Worm (Caenorhabditis elegans): ENCODE measurements around the gene F53F4.15.
A peak's percentile ranks its signal among the peaks of the same experiment; 100 is the strongest.

F53F4.15 gene

DNA sequence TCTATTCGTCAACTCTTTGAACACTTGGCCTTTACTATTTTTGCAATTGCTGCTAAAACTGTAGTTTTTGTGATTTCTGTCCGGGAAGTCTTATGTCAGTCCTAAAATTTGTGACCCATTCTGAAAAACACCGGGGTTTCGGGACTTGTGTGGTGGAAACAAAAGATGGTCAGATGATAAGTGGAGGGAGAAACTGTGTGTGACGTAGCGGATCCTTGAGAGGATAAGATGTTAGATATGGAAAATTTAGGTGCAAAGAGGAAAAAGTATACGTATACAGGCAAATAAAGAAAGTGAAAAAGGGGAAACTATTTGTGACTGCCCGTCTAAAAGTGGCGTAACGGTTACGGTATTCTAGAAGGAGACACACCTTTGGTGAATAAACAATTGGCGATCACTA lies 15.6 kb downstream of the F53F4.15 start:
- TF ChIP-seq daf-12 (tag; optimal IDR thresholded peaks at IDR 0.05) (no peak), ctbp-1 (GFP tag; IDR thresholded peaks at IDR 0.05) (no peak), mxl-2 (GFP tag; conservative IDR thresholded peaks at IDR 0.05) (no peak), nhr-237 (tag; optimal IDR thresholded peaks at IDR 0.05) (no peak), ztf-7 (tag; optimal IDR thresholded peaks at IDR 0.05) (no peak), attf-4 (tag; optimal IDR thresholded peaks at IDR 0.05) (no peak), Y105C5A.15 (GFP tag; IDR thresholded peaks at IDR 0.05) (no peak), nhr-77 (tag; optimal IDR thresholded peaks at IDR 0.05) (no peak), lin-1 (GFP tag; IDR thresholded peaks at IDR 0.05) (no peak), hlh-11 (tag; optimal IDR thresholded peaks at IDR 0.05) (no peak)

DNA sequence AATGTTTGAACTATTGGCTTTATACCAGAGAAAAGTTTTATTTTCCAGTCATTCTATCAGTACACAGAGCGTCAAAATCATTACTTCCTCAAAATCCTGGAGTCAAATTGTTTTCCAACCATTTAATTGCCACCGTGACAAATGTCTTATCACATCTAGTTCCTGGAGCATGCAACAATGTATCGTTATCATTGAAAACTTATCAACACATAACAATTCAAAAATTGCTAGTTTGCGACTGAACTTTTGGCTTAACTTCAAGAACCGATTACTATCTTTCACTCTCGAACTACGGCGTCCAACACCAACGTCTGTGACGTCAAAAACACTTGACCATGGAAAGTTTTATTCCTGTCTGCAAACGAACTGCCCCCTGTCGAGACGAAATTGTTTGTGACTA lies 17.3 kb downstream of the F53F4.15 start:
- no peak for TF ChIP-seq lim-7 (GFP tag; IDR thresholded peaks at IDR 0.05)
- TF ChIP-seq dve-1 (tag; optimal IDR thresholded peaks at IDR 0.05; ENCODE audit: insufficient read depth): peak; percentile 37
- TF ChIP-seq saeg-2 (GFP tag; IDR thresholded peaks at IDR 0.05): no peak
- TF ChIP-seq ctbp-1 (GFP tag; IDR thresholded peaks at IDR 0.05): no peak
- no peak for TF ChIP-seq zag-1 (tag; optimal IDR thresholded peaks at IDR 0.05)
- TF ChIP-seq spr-1 (tag; optimal IDR thresholded peaks at IDR 0.05): no peak
- no peak for TF ChIP-seq unc-39 (tag; optimal IDR thresholded peaks at IDR 0.05)
- TF ChIP-seq hlh-11 (tag; optimal IDR thresholded peaks at IDR 0.05): peak; percentile 9
- no peak for TF ChIP-seq F49E8.2 (tag; optimal IDR thresholded peaks at IDR 0.05; ENCODE audit: borderline replicate concordance)
- no peak for TF ChIP-seq daf-16 (GFP tag; optimal IDR thresholded peaks at IDR 0.05)
- peak; percentile 43 for TF ChIP-seq daf-16 (tag; optimal IDR thresholded peaks at IDR 0.05)
- TF ChIP-seq dmd-6 (GFP tag; IDR thresholded peaks at IDR 0.05): peak; percentile 78
- no peak for TF ChIP-seq nhr-48 (tag; optimal IDR thresholded peaks at IDR 0.05)
- TF ChIP-seq nhr-111 (GFP tag; optimal IDR thresholded peaks at IDR 0.05): no peak
- TF ChIP-seq lin-15B (tag; optimal IDR thresholded peaks at IDR 0.05): no peak
- no peak for TF ChIP-seq Y105C5A.15 (GFP tag; IDR thresholded peaks at IDR 0.05)
- no peak for TF ChIP-seq dmd-8 (GFP tag; IDR thresholded peaks at IDR 0.05)
- TF ChIP-seq F26F4.8 (GFP tag; conservative IDR thresholded peaks at IDR 0.05): no peak
- TF ChIP-seq vab-7 (GFP tag; IDR thresholded peaks at IDR 0.05): no peak
- no peak for TF ChIP-seq nhr-6 (tag; optimal IDR thresholded peaks at IDR 0.05)
- peak; percentile 69 for TF ChIP-seq nhr-28 (tag; optimal IDR thresholded peaks at IDR 0.05)
- TF ChIP-seq mes-2 (tag; optimal IDR thresholded peaks at IDR 0.05; ENCODE audit: poor library complexity, severe bottlenecking): no peak
- TF ChIP-seq fkh-10 (GFP tag; optimal IDR thresholded peaks at IDR 0.05): no peak
- TF ChIP-seq ZK337.2 (GFP tag; IDR thresholded peaks at IDR 0.05): no peak
- TF ChIP-seq pqm-1 (tag; optimal IDR thresholded peaks at IDR 0.05): peak; percentile 69

DNA sequence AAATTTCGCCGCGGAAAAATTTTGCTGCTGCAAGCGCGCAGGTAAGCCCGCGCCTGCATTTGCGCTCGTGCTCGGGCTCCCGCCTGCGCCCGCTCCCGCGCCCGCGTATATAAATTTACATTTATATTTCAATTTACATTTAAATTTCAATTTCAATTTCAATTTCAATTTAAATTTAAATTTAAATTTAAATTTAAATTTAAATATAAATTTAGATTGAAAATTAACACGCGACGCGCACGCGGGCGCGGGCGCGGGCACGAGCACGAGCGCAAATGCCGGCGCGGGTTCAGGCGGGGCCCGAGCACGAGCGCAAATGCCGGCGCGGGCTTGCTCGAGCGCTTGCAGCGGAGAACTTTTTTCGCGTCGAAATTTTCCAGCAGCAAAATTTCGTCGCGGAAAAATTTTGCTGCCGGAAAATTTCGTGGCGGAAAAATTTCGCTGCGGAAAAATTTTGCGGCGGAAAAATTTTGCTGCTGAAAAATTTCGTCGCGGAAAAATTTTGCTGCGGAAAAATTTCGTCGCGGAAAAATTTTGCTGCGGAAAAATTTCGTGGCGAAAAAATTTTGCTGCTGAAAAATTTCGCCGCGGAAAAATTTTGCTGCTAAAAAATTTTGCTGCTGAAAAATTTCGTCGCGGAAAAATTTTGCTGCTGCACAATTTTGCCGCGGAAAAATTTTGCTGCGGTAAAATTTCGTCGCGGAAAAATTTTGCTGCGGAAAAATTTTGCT lies 25.2 kb downstream of the F53F4.15 start:
- TF ChIP-seq unc-130 (GFP tag; optimal IDR thresholded peaks at IDR 0.05): no peak
- TF ChIP-seq ceh-32 (tag; optimal IDR thresholded peaks at IDR 0.05; ENCODE audit: poor library complexity): no peak
- no peak for TF ChIP-seq nhr-10 (tag; optimal IDR thresholded peaks at IDR 0.05)
- 0 out of 2 replicates have a peak, but pooled peaks have one; percentile 33 for TF ChIP-seq mxl-2 (GFP tag; conservative IDR thresholded peaks at IDR 0.05)
- TF ChIP-seq php-3 (GFP tag; IDR thresholded peaks at IDR 0.05): peak; percentile 30; the same call in 1 of the 2 replicates
- peak; percentile 47; the same call in 1 of the 2 replicates for TF ChIP-seq vab-7 (GFP tag; IDR thresholded peaks at IDR 0.05)
- peak; percentile 68 for TF ChIP-seq tra-1 (GFP tag; IDR thresholded peaks at IDR 0.05)
- no peak for TF ChIP-seq hlh-30 (tag; optimal IDR thresholded peaks at IDR 0.05; ENCODE audit: insufficient read depth)
- TF ChIP-seq snpc-1.2 (GFP tag; IDR thresholded peaks at IDR 0.05): peak; percentile 38; the same call in 1 of the 2 replicates
- TF ChIP-seq sdz-12 (GFP tag; optimal IDR thresholded peaks at IDR 0.05): peak; percentile 11
- TF ChIP-seq egl-43 (GFP tag; IDR thresholded peaks at IDR 0.05): peak; percentile 87
- TF ChIP-seq Y75B8A.6 (GFP tag; IDR thresholded peaks at IDR 0.05): peak; percentile 46; the same call in 1 of the 2 replicates
- 0 out of 2 replicates have a peak, but pooled peaks have one; percentile 58 for TF ChIP-seq ctbp-1 (GFP tag; IDR thresholded peaks at IDR 0.05)
- TF ChIP-seq lin-13 (GFP tag; optimal IDR thresholded peaks at IDR 0.05): no peak
- TF ChIP-seq nhr-41 (GFP tag; IDR thresholded peaks at IDR 0.05): 0 out of 2 replicates have a peak, but pooled peaks have one; percentile 46
- no peak for TF ChIP-seq hmg-1.1 (GFP tag; IDR thresholded peaks at IDR 0.05)
- TF ChIP-seq aly-2 (tag; optimal IDR thresholded peaks at IDR 0.05): no peak
- TF ChIP-seq lsy-2 (tag; optimal IDR thresholded peaks at IDR 0.05): no peak
- no peak for TF ChIP-seq F37D6.2 (tag; optimal IDR thresholded peaks at IDR 0.05)
- no peak for TF ChIP-seq lin-15B (tag; optimal IDR thresholded peaks at IDR 0.05)
